Worm (Caenorhabditis elegans) whole organism, L4/young adult: Measurements from ENCODE around the gene cebp-1.

Source experiments
- W03F9.2 ChIP-seq: fragments of 150-350 bp; optimal IDR thresholded peaks from 2 replicates; lab custom pipeline; 2014; ENCODE audit warnings: missing biosample characterization, missing genetic modification characterization
- dao-5 ChIP-seq: sonication (generic microtip); optimal IDR thresholded peaks from 2 replicates; lab custom pipeline; 2016; ENCODE audit warnings: missing genotype, missing genetic modification characterization, moderate library complexity, missing compliant biosample characterization
- him-1 ChIP-seq: sonication (generic microtip); optimal IDR thresholded peaks from 2 replicates; lab custom pipeline; 2016; ENCODE audit warnings: missing genotype, missing genetic modification reagents, missing genetic modification characterization, missing compliant biosample characterization

DNA sequence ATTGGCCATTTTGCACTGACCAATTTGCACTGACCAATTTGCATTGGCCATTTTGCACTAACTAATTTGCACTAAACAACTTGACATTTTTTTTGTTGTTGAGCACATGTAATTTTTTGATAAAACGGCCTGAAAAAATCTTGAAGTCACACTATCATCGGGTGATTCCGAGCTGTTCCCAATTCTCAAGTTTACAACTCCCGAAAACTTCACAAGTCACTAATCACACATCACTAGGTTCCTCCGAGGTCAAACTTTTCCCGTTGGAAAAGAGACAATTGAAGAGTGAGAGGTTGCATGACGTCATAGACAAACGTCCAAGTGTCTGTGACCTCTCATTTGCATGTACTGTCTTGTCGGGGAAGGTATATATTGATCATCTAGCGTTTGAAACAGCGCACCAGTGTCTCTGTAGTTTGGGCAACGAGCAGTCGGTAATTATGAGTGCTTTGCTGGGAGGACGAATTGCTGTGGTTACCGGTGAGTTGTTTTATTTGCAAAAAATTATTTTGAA lies 32.5 kb upstream of the cebp-1 start, which contains the start of the genes D1005.10 and dhs-25:
- TF ChIP-seq him-1 (tag; lab: Kevin White, UChicago) (no peak), dao-5 (no peak), W03F9.2 (tag; lab: Kevin White, UChicago) (peak; percentile 53)
